Worm (Caenorhabditis elegans): ENCODE results near the gene W07A12.8.

The W07A12.8 gene

DNA sequence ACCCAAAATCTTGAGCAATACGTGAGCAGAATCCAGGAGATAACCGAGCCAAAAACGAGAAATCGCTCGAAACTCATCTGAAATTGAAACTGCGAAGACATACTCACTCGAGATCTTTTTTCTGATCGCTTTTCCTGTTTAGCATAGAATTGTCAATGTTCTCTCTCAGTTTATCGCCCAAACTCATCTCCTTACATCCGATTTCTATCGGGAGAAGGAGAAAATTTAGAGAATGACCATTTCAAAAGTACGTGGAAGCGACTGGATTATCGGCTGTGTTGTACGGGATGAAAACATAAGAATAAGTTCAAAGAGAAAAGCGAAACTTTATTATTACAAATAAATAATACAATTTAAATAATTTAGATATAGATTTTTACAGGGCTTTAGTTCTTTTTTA is 7.2 kb upstream of the W07A12.8 start, which contains the start of gene T23G7.2:
Gene T23G7.2 (minus strand): TSS at position 101 of the 400 bp plus-strand sequence.
- no peak for TF ChIP-seq unc-62 (GFP tag; optimal IDR thresholded peaks at IDR 0.05)

DNA sequence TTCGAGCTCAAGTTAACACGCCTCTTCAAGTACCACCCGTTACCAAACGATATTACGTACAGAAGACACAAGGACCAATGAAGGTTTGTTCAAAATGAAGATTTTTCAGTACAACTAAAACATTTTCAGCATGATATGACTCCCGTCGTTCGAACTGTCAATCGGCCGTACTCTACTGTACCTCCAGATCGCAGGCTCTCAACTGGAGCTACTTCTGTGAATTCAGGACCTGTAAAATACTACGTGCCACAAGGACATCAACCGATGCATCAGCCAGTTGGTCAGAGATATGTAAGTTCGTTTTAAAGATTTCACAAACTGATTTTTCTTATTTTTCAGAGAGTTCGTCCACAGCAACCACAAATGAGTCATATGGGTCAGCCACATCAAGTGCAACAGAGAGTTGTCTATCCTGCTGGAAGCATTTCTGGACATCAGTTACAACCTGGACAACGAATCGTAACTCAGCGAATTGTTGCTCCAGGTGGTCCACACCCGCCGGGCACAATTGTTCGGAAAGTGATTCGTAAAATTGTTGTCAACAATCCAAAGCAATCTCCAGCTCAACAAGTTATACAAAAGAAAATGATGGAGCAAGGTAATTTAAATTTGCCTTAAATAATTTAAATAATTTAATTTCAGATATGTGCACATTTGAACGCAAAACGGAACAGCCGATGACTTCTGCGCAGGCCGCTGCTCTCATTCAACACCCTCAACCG is 6.0 kb upstream of the W07A12.8 start:
- no peak for TF ChIP-seq unc-62 (GFP tag; optimal IDR thresholded peaks at IDR 0.05)

DNA sequence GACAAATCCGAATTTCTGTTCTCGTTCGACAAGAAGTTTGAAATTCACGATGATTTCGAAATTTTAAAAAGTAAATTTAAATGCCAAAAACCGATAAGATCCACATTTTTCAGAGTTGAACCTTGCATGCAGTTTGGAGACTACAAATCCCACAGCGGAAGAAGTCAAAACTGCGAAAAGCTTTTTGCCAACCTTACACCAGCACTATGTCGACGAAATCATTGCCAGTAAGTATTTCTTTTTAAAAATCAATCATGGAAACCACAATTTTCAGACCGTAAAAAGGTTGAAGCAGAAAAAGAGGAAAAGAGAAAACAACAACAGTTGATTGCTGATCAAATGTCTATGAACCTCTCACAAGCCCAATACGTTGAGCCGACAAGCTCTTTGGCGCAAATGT is 5.2 kb upstream of the W07A12.8 start:
- no peak for TF ChIP-seq unc-62 (GFP tag; optimal IDR thresholded peaks at IDR 0.05)

DNA sequence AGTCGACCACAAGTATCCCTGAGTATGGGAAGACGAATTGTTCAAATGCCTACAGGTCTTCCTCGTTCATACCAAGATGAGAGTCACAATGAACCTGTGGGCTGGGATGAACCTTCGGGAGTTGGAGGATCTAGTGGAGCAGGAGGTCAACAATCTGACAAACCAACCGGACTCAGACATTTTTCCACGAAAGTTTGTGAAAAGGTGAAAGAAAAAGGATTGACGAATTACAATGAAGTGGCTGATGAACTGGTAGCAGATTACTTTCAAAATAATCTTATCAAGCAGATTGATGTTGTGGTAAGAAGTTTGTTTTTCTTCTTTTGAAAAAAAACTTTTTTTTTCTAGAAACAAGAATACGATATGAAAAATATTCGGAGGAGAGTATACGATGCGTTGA is 4.4 kb upstream of the W07A12.8 start:
- TF ChIP-seq unc-62 (GFP tag; optimal IDR thresholded peaks at IDR 0.05) = no peak

DNA sequence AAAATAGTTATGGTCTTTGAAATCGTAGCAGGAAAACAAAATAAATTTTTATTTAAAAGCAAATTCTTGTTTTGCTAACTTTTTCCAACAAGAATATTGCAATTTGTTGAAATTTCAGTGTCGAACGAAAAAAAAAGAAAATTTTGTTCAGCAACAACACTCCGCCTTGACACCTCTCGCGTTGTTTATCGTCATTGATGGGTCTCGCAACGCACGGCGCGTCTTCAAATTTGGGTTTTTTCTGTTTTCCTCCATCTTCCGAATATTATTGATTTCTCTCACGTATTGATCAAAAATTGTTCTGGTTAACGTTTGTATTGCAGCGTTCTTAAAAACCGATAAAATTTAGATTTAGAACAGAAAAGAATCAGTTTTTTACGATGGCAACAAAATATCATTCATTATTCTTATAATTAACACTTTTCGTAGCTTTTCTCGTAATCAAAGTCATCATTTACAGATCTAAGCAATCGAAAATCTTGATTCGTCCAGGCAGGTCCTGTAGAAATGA is 3.9 kb upstream of the W07A12.8 start, which contains the start of gene dpl-1:
Gene dpl-1 (plus strand): TSS at position 461 of the 511 bp plus-strand sequence.
- no peak for TF ChIP-seq unc-62 (GFP tag; optimal IDR thresholded peaks at IDR 0.05)

DNA sequence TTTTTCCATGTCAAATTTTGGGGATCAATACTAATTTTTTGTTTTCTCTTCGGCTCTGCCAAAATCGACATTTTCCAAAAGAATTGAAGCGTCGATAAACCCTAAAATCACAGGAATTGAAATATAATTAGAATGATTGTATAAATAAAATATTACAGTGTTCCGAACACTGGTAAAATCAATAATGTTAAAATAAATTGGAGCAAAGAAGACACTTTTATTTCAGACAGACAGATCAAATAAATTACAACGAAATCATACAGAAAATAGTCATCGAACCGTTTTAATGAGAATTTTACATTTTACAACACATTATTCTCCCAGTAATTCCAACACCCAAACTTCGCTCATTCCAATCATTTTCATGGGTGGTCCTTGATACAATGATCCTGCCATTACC is 2.1 kb upstream of the W07A12.8 start, which contains the start of gene T23G7.3:
Gene T23G7.3 (minus strand): TSS at position 101 of the 400 bp plus-strand sequence.
- TF ChIP-seq unc-62 (GFP tag; optimal IDR thresholded peaks at IDR 0.05) = no peak

DNA sequence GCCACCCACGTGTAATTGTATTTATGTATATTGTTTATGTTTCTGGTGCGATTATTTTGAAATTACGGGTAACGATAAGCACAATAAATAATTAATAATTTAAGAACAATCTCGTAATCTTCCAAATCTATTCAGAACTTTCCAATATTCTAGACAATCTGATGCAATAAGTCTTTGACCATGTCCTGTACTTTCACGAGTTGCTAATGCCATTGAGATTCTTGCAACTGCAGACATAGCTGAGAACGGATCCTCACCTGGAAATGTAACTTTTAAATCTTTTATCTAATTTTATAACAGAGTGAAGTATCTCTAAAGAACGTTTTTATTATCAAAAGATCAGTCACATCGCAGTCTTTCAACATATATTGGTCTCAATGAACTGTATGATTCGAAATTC is 2.3 kb downstream of the W07A12.8 start:
- TF ChIP-seq unc-62 (GFP tag; optimal IDR thresholded peaks at IDR 0.05) = no peak

DNA sequence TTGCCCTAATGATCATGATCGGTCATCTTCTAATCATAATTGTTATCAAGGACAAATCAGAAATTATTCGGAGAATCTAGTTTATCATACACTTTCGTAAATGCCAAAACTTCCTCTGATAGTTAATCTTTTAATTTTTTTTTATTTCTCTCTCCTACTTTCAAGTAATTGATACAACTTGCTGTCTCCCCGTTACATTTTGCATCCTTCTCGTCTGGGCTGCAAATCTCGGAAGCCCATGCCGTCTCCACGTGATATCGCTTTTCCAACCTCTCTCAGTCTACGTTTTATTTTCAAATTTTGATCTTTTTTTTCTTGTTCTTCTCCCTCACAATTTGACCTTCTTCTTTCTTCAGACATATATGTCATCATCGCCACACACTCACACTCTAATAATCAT is 4.6 kb downstream of the W07A12.8 start, which contains the start of gene rhy-1:
Gene rhy-1 (plus strand): TSS at position 357 of the 400 bp plus-strand sequence.
- no peak for TF ChIP-seq unc-62 (GFP tag; optimal IDR thresholded peaks at IDR 0.05)

DNA sequence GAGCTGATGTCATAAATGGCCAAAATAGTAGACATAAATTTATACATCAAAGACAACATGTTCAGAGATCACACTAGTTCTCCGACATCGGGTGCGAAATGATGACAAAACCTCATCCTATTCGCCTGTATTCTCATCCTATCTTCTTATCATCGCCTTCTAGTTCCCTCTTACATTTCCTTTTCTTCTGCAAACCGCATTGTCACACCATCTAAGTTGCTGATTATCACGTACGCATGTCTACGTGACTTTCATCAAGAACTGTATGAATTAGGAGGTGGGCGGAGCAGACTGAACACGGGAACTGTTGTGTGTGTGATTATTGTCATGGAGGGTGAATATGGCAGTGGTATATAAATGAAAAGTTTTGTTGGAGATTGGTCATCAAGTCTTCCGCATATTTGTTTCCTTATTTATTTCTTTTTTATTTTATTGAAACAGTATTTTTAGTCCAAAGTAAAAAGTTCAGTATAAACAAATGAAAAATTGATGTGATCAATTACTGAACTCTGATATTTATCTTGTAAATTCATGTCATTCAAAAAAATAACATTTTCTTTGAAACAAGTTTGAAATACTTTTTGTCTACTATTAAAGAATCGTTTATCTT is 5.3 kb downstream of the W07A12.8 start:
- no peak for TF ChIP-seq unc-62 (GFP tag; optimal IDR thresholded peaks at IDR 0.05)

DNA sequence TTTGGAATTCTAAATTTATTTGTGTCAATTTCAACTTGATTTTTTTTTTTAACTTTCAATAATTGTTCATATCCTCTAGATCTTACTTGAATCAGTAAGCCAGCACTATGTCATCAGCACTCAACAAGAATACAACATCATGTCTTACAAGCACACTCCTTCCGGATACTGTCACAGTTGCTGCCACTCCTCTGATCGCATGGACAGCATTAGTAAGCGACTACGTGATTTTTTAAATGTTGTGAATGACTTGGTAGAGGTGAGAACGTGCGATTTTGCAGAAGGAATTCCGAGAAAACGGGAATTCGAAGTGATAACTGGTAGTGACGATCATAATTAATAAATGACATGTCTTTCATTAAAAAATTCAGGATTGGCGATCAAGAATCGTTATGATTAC is 7.6 kb downstream of the W07A12.8 start, which contains the start of gene oac-54:
Gene oac-54 (plus strand): TSS at position 83 of the 400 bp plus-strand sequence.
- no peak for TF ChIP-seq unc-62 (GFP tag; optimal IDR thresholded peaks at IDR 0.05)

DNA sequence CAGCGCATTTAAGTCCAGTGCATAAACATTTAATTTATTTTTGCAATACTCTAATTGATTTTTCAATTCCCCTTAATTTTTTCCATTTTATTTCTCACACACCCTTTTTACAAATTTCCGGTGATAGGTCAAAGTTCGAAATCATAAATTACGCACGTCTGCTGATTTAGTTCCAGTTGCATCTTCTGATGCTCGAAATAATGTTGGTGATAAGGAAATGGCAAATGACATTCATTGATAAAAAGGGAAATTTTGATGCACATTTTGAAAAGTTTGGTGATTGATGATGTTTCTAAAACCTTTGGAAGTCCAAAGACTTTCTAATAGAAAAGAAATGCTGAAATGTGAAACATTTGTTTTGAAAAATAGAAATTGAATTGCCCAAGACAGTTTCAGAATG is 8.5 kb downstream of the W07A12.8 start:
- no peak for TF ChIP-seq unc-62 (GFP tag; optimal IDR thresholded peaks at IDR 0.05)

DNA sequence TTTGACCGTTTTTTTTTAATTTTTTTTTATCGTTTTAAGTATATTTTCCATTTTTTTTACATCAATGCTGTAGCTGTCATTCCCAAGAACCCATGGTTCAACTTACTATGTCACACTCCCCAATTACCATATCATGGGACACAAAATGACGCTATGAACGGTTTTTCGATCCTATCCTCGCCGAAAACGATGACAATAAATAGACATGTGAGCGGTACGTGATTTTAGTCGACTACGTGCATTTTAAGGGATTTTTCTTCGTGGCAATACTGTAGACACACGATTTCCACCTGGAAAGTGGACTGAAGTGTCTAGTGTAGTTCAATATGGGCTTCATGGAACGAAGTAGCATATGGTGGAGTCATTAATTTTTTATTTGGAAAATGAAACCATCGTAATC is 9.3 kb downstream of the W07A12.8 start:
- TF ChIP-seq unc-62 (GFP tag; optimal IDR thresholded peaks at IDR 0.05) = no peak

DNA sequence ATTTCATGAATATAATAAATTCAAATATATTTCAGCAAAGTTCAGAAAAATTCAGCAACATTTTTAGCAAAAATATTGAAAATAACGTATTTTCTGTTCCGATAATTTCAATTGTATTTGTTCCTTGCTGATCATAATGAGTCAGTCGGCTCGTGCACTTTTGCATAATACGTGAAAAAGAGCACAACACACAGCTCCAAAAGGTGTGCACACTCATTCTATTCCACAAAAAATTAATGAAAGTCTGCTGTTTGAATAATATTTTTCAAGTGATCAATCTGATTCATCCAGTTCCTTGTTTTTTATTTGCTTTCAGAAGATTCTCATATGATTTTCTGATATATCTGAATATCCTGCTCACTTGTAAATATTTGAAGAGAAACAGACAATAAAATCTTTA is 11.3 kb downstream of the W07A12.8 start:
- no peak for TF ChIP-seq unc-62 (GFP tag; optimal IDR thresholded peaks at IDR 0.05)

DNA sequence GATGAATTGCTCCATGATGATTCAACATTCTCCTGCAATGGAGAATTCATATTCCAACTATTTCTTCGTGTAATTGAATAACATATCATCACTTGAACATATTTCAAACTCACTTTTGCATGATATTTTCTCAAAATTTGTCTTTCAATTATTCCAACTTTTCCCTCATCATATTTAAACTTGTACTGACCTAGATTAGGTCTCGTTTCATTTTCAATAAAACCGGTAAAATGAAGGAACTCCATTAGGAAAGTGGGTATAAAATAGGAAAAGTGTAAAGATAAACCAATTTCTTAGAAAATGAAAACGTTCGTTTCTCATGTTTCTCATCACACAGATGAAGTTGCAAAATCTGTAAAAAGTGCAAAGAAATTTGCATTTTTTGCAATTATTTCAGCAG is 13.4 kb downstream of the W07A12.8 start, which contains the start of gene col-78:
Gene col-78 (plus strand): TSS at position 301 of the 400 bp plus-strand sequence.
- no peak for TF ChIP-seq unc-62 (GFP tag; optimal IDR thresholded peaks at IDR 0.05)

DNA sequence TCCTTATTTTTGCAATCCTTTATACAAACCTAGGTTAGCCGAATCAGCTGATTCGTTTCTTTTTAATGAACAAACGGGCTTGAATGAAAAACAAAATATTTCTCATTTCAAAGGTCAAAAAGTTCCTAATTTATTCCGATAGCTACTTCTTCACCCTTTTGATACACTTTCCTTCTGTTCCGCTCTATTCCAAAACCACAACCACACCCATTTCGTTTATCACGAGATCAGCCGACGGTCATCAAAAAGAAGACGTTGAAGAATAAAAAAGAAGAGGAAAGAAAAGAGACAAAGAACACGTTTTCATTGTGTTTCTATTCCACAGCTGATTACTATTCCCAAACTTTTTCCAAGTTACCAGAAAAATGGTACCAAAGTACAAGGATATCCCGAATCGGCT is 17.5 kb downstream of the W07A12.8 start:
- TF ChIP-seq unc-62 (GFP tag; optimal IDR thresholded peaks at IDR 0.05) = no peak

DNA sequence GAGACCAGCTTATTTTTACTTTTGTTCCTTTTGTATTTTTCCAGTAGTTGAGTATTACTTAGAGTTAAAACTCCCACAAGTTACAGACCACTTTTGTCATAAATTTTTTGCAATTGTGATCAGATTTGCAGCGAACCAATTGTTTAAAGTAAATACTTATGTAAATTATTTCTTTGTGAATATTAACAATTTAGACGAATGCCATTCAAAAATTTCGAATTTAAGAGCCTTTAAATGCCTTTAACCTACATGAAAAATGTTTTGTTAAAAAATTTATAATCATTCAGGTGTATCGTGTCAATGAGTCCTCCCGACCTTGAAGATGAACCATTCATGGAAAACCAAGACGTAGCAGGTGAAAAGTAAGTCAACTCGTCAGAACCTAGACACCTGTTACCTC is 19.7 kb downstream of the W07A12.8 start, which contains the start of gene W07A12.4:
Gene W07A12.4 (plus strand): TSS at position 301 of the 400 bp plus-strand sequence.
- TF ChIP-seq unc-62 (GFP tag; optimal IDR thresholded peaks at IDR 0.05) = no peak

DNA sequence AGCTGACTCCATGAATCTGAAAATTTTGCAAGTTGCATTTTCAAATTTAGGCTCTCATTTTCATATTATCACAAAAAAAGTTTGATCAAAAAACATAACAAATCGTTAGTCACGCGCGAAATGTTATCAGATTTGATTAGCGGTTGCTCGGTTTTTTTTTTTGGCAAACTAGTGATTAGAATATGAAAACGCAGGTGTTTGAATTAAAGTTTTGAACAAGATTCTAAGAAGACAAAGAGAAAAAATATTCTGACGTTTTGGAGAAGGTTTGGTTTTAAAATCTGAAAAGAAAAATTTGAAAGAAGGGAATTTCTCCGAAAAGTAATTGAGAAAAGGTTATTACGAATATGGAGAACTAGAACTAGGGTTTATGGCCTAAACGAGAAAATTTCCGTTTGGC is 21.2 kb downstream of the W07A12.8 start:
- TF ChIP-seq unc-62 (GFP tag; optimal IDR thresholded peaks at IDR 0.05) = no peak

Measured in whole organism, dauer.